Worm (Caenorhabditis elegans) whole organism, L2 larva: ENCODE data around the gene F59B1.6.

ENCODE experiments used
- C34F6.9 ChIP-seq: fragments of 150-350 bp; optimal IDR thresholded peaks from 2 replicates; lab custom pipeline; 2014; ENCODE audit warnings: missing biosample characterization, missing genetic modification characterization
- F13H6.1 ChIP-seq: sonication (generic microtip); optimal IDR thresholded peaks from 2 replicates; lab custom pipeline; 2016; ENCODE audit warnings: missing genetic modification characterization, missing compliant biosample characterization
- R02D3.7 ChIP-seq: fragments of 150-350 bp; optimal IDR thresholded peaks from 2 replicates; lab custom pipeline; 2014; ENCODE audit warnings: missing biosample characterization, missing genetic modification characterization
- Y55F3AM.14 ChIP-seq: fragments of 200-800 bp; sonication (Bioruptor generic); optimal IDR thresholded peaks from 2 replicates; lab custom pipeline; 2018; ENCODE audit warnings: mild to moderate bottlenecking, missing genetic modification characterization, missing compliant biosample characterization
- alr-1 ChIP-seq: fragments of 150-350 bp; optimal IDR thresholded peaks from 2 replicates; lab custom pipeline; 2014; ENCODE audit warnings: missing biosample characterization, missing genetic modification characterization
- aly-2 ChIP-seq: fragments of 150-350 bp; optimal IDR thresholded peaks from 2 replicates; lab custom pipeline; 2014; ENCODE audit warnings: missing biosample characterization, missing genetic modification characterization
- ama-1 ChIP-seq: fragments of 150-350 bp; optimal IDR thresholded peaks from 2 replicates; lab custom pipeline; 2018; ENCODE audit warnings: inconsistent platforms
- blmp-1 ChIP-seq: sonication (generic microtip); optimal IDR thresholded peaks from 2 replicates; lab custom pipeline; 2017; ENCODE audit warnings: missing genetic modification characterization, mild to moderate bottlenecking, missing compliant biosample characterization, antibody characterized with exemption, moderate library complexity; ENCODE audit not compliant: insufficient read depth
- ceh-16 ChIP-seq: fragments of 150-350 bp; optimal IDR thresholded peaks from 2 replicates; lab custom pipeline; 2014; ENCODE audit warnings: missing biosample characterization, missing genetic modification characterization
- crh-2 ChIP-seq: sonication (generic microtip); optimal IDR thresholded peaks from 2 replicates; lab custom pipeline; 2017; ENCODE audit warnings: missing biosample characterization, missing genetic modification characterization
- dmd-4 ChIP-seq: sonication (generic microtip); optimal IDR thresholded peaks from 2 replicates; lab custom pipeline; 2017; ENCODE audit warnings: missing biosample characterization, missing genetic modification characterization
- elt-1 ChIP-seq: fragments of 150-350 bp; optimal IDR thresholded peaks from 2 replicates; lab custom pipeline; 2014; ENCODE audit warnings: missing biosample characterization, missing genetic modification characterization
- gmeb-1 ChIP-seq: fragments of 150-350 bp; optimal IDR thresholded peaks from 2 replicates; lab custom pipeline; 2014; ENCODE audit warnings: missing biosample characterization, missing genetic modification characterization
- lin-11 ChIP-seq: fragments of 150-350 bp; sonication (generic microtip); optimal IDR thresholded peaks from 2 replicates; lab custom pipeline; 2014; ENCODE audit warnings: missing biosample characterization, missing genetic modification characterization, inconsistent platforms, mixed read lengths
- lin-13 ChIP-seq: fragments of 150-350 bp; optimal IDR thresholded peaks from 2 replicates; lab custom pipeline; 2014; ENCODE audit warnings: missing biosample characterization, missing genetic modification reagents, missing genetic modification characterization
- lin-39 ChIP-seq: fragments of 150-350 bp; optimal IDR thresholded peaks from 2 replicates; lab custom pipeline; 2014; ENCODE audit warnings: missing biosample characterization, missing genetic modification reagents, missing genetic modification characterization
- lsy-2 ChIP-seq, 2 experiments: fragments of 150-350 bp in 1 of 2; sonication (generic microtip) in 1 of 2; optimal IDR thresholded peaks; 2 replicates each; lab custom pipeline; 2014 to 2017; ENCODE audit warnings: missing biosample characterization in 2 of 2, missing genetic modification characterization in 2 of 2
- mbf-1 ChIP-seq: sonication (generic microtip); optimal IDR thresholded peaks from 2 replicates; lab custom pipeline; 2017; ENCODE audit warnings: missing biosample characterization, missing genetic modification characterization
- nhr-10 ChIP-seq: sonication (generic microtip); optimal IDR thresholded peaks from 2 replicates; lab custom pipeline; 2017; ENCODE audit warnings: missing biosample characterization, missing genetic modification characterization
- nhr-11 ChIP-seq: fragments of 150-350 bp; optimal IDR thresholded peaks from 2 replicates; lab custom pipeline; 2014; ENCODE audit warnings: missing biosample characterization, missing genetic modification characterization
- nhr-129 ChIP-seq: fragments of 150-350 bp; optimal IDR thresholded peaks from 2 replicates; lab custom pipeline; 2014; ENCODE audit warnings: missing biosample characterization, missing genetic modification characterization
- nhr-21 ChIP-seq: fragments of 150-350 bp; optimal IDR thresholded peaks from 2 replicates; lab custom pipeline; 2014; ENCODE audit warnings: missing biosample characterization, missing genetic modification characterization
- nhr-23 ChIP-seq: fragments of 150-350 bp; optimal IDR thresholded peaks from 2 replicates; lab custom pipeline; 2014; ENCODE audit warnings: missing biosample characterization, missing genetic modification reagents, missing genetic modification characterization
- nhr-237 ChIP-seq: fragments of 150-350 bp; optimal IDR thresholded peaks from 2 replicates; lab custom pipeline; 2014; ENCODE audit warnings: missing biosample characterization, missing genetic modification characterization
- nhr-25 ChIP-seq: fragments of 150-350 bp; sonication (generic microtip); optimal IDR thresholded peaks from 3 replicates; lab custom pipeline; 2014; ENCODE audit warnings: missing biosample characterization, missing genetic modification characterization
- nhr-6 ChIP-seq: fragments of 150-350 bp; optimal IDR thresholded peaks from 2 replicates; lab custom pipeline; 2014; ENCODE audit warnings: missing biosample characterization, missing genetic modification characterization
- nhr-77 ChIP-seq: fragments of 150-350 bp; optimal IDR thresholded peaks from 2 replicates; lab custom pipeline; 2014; ENCODE audit warnings: missing biosample characterization, missing genetic modification characterization
- sem-4 ChIP-seq: fragments of 150-350 bp; optimal IDR thresholded peaks from 2 replicates; lab custom pipeline; 2014; ENCODE audit warnings: missing biosample characterization, missing genetic modification reagents, missing genetic modification characterization
- sma-3 ChIP-seq: sonication (generic microtip); optimal IDR thresholded peaks from 2 replicates; lab custom pipeline; 2016; ENCODE audit warnings: missing genetic modification reagents, missing genetic modification characterization, missing compliant biosample characterization
- sma-9 ChIP-seq, 2 experiments: fragments of 150-350 bp in 1 of 2; sonication (generic microtip) in 1 of 2; optimal IDR thresholded peaks; 2 replicates each; lab custom pipeline; 2014 to 2016; ENCODE audit warnings: missing genetic modification characterization in 2 of 2, mild to moderate bottlenecking in 1 of 2, missing biosample characterization in 1 of 2, missing compliant biosample characterization in 1 of 2, missing genetic modification reagents in 1 of 2, moderate library complexity in 1 of 2
- unc-39 ChIP-seq: fragments of 150-350 bp; optimal IDR thresholded peaks from 2 replicates; lab custom pipeline; 2014; ENCODE audit warnings: missing biosample characterization, missing genetic modification characterization
- unc-55 ChIP-seq: fragments of 150-350 bp; sonication (generic microtip); optimal IDR thresholded peaks from 3 replicates; lab custom pipeline; 2014; ENCODE audit warnings: missing biosample characterization, missing genetic modification reagents, missing genetic modification characterization
- unc-62 ChIP-seq: fragments of 150-350 bp; optimal IDR thresholded peaks from 2 replicates; lab custom pipeline; 2014; ENCODE audit warnings: missing biosample characterization, missing genetic modification reagents, missing genetic modification characterization
- zag-1 ChIP-seq: fragments of 150-350 bp; optimal IDR thresholded peaks from 2 replicates; lab custom pipeline; 2014; ENCODE audit warnings: missing biosample characterization, missing genetic modification characterization
- ztf-1 ChIP-seq: fragments of 200-800 bp; sonication (Bioruptor generic); conservative IDR thresholded peaks from 2 replicates; pipeline ENCODE4 v1.3.6; 2022; ENCODE audit warnings: missing genetic modification characterization, missing compliant biosample characterization
- ztf-11 ChIP-seq: sonication (generic microtip); optimal IDR thresholded peaks from 2 replicates; lab custom pipeline; 2017; ENCODE audit warnings: missing biosample characterization, missing genetic modification characterization

Gene F59B1.6

ce11 chrV:3613042-3613441, 18.4 kb downstream of the F59B1.6 start:
- TF ChIP-seq blmp-1 (no peak), nhr-11 (tag; lab: Kevin White, UChicago) (no peak), mbf-1 (no peak), ama-1 (no peak), zag-1 (tag; lab: Kevin White, UChicago) (no peak), nhr-6 (tag; lab: Kevin White, UChicago) (no peak), nhr-10 (no peak), nhr-23 (tag; lab: Kevin White, UChicago) (no peak), Y55F3AM.14 (no peak)
- TF ChIP-seq, all 48 proteins: peak for 0

- TF ChIP-seq ama-1 (no peak), lin-13 (GFP tag; lab: Kevin White, UChicago) (no peak), nhr-6 (tag; lab: Kevin White, UChicago) (no peak), elt-1 (no peak), unc-39 (no peak), unc-55 (no peak), crh-2 (no peak), sma-9 (GFP tag; optimal IDR thresholded peaks at IDR 0.05; lab: Kevin White, UChicago) (no peak), sma-9 (tag; optimal IDR thresholded peaks at IDR 0.05; lab: Kevin White, UChicago) (no peak), sma-3 (GFP tag; lab: Kevin White, UChicago) (no peak), gmeb-1 (no peak), nhr-77 (tag; lab: Kevin White, UChicago) (no peak), zag-1 (tag; lab: Kevin White, UChicago) (no peak)
Measured at ce11 chrV:3611654-3612053, 19.8 kb downstream of the F59B1.6 start, which contains the start of gene T22F3.10. Gene T22F3.10, minus strand, starts transcription at chrV:3611754.

ce11 chrV:3610709-3611108, 20.8 kb downstream of the F59B1.6 start:
- TF ChIP-seq R02D3.7 (tag; lab: Kevin White, UChicago) (no peak), nhr-77 (tag; lab: Kevin White, UChicago) (no peak), nhr-21 (peak; percentile 91), ztf-11 (tag; lab: Kevin White, UChicago) (no peak), elt-1 (no peak), mbf-1 (no peak), blmp-1 (peak; percentile 62), F13H6.1 (tag; lab: Kevin White, UChicago) (no peak), sma-9 (GFP tag; optimal IDR thresholded peaks at IDR 0.05; lab: Kevin White, UChicago) (peak; percentile 83), sma-9 (tag; optimal IDR thresholded peaks at IDR 0.05; lab: Kevin White, UChicago) (no peak), nhr-25 (no peak), nhr-11 (tag; lab: Kevin White, UChicago) (no peak), nhr-129 (tag; lab: Kevin White, UChicago) (peak; percentile 36), crh-2 (no peak)

ce11 chrV:3606391-3606790, 25.1 kb downstream of the F59B1.6 start:
- peak; percentile 48 for TF ChIP-seq nhr-21
- TF ChIP-seq elt-1, result no peak
- TF ChIP-seq, all 48 proteins: peak for 1

DNA sequence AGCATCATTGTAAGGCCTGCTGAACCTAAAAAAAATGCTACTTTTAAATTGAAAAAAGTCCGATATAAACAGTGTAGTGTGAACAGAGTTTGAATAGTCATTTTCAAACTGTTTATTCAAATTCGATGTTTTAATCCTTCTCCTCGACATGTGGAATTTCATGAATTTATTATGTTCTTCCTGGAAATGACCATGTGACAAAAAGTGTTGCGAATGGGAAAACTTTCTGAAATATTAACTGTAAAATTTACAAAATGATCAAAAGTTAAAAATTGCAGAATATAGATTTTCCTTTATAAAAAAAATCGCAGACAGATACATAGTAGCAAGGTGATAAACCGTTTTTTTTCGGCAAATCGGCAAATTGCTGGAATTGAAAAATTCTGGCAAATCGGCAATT, 26.2 kb downstream of the F59B1.6 start, which contains the start of gene T22F3.8:
Gene T22F3.8 (minus strand): TSS at position 101 of the 400 bp plus-strand sequence.
- no peak for TF ChIP-seq mbf-1
- TF ChIP-seq unc-62 (GFP tag; lab: Kevin White, UChicago), result no peak
- TF ChIP-seq nhr-11 (tag; lab: Kevin White, UChicago), result no peak
- TF ChIP-seq sem-4 (tag; lab: Kevin White, UChicago), result no peak
- no peak for TF ChIP-seq nhr-21
- no peak for TF ChIP-seq zag-1 (tag; lab: Kevin White, UChicago)
- no peak for TF ChIP-seq F13H6.1 (tag; lab: Kevin White, UChicago)
- no peak for TF ChIP-seq dmd-4 (tag; lab: Kevin White, UChicago)
- TF ChIP-seq ceh-16 (tag; lab: Kevin White, UChicago), result no peak
- TF ChIP-seq nhr-10, result no peak
- TF ChIP-seq, all 48 proteins: peak for 0

DNA sequence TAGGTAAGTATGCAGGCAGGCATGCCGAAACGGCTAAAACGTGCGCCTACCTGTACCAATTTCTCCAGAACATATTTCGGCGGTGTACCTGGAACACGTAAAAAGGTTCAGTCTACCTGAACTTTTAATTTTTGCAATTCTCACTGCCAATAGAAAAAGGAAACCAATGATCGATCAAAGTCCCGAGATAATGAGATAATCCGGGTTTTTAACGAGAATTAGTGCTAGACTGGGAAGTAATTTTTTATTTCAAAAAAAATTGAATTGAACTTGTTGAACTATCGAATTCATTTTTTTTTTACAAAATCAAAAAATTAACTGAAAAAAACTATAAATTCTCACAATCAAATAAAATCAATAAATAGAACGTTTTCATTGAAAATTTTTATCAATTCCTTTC, 30.9 kb downstream of the F59B1.6 start, which contains the start of gene T22F3.7:
Gene T22F3.7 (minus strand): TSS at position 101 of the 400 bp plus-strand sequence.
- TF ChIP-seq dmd-4 (tag; lab: Kevin White, UChicago) (no peak), C34F6.9 (tag; lab: Kevin White, UChicago) (no peak), zag-1 (tag; lab: Kevin White, UChicago) (no peak), nhr-21 (no peak), nhr-25 (no peak), aly-2 (no peak), elt-1 (no peak), lin-11 (tag; lab: Kevin White, UChicago) (no peak), Y55F3AM.14 (no peak), lin-39 (tag; lab: Kevin White, UChicago) (no peak), ztf-1 (GFP tag; lab: Robert Waterston, UW) (no peak), lsy-2 (tag; optimal IDR thresholded peaks at IDR 0.05; lab: Kevin White, UChicago) (no peak), unc-62 (GFP tag; lab: Kevin White, UChicago) (no peak), ama-1 (no peak), alr-1 (tag; lab: Kevin White, UChicago) (no peak), nhr-11 (tag; lab: Kevin White, UChicago) (no peak), nhr-10 (no peak), nhr-237 (tag; lab: Kevin White, UChicago) (no peak), unc-55 (no peak)
- TF ChIP-seq, all 48 proteins: peak for 0
